Fruit fly (Drosophila melanogaster) whole organism, embryonic: ENCODE results near the gene CG11382.
A peak's percentile ranks its signal among the peaks of the same experiment; 100 is the strongest.

Experiments used
- Ada2b ChIP-seq: fragments of 200-800 bp; sonication (Bioruptor generic); IDR thresholded peaks from 2 replicates; pipeline ENCODE4 v1.3.6; 2022; ENCODE audit warnings: missing biosample characterization, missing genetic modification characterization
- Awh ChIP-seq: fragments of 200-800 bp; sonication (Bioruptor generic); IDR thresholded peaks from 2 replicates; pipeline ENCODE4, ENCODE4 v1.3.6; 2022; ENCODE audit warnings: missing biosample characterization, missing genetic modification characterization
- Blimp-1 ChIP-seq: fragments of 200-800 bp; sonication (Bioruptor generic); optimal IDR thresholded peaks from 3 replicates; lab custom pipeline; 2018; ENCODE audit warnings: missing biosample characterization, missing genetic modification characterization, mild to moderate bottlenecking, moderate library complexity, missing genetic modification reagents
- CG10462 ChIP-seq: fragments of 200-800 bp; sonication (Bioruptor generic); optimal IDR thresholded peaks from 2 replicates; lab custom pipeline; 2016; ENCODE audit warnings: missing biosample characterization, missing genetic modification characterization
- CG10543 ChIP-seq: fragments of 200-800 bp; sonication (Bioruptor generic); optimal IDR thresholded peaks from 3 replicates; lab custom pipeline; 2017; ENCODE audit warnings: missing biosample characterization, mild to moderate bottlenecking, missing genetic modification characterization, moderate library complexity
- CG10654 ChIP-seq: fragments of 200-800 bp; sonication (Bioruptor generic); optimal IDR thresholded peaks from 2 replicates; lab custom pipeline; 2016; ENCODE audit warnings: missing biosample characterization, missing genetic modification characterization
- CG11504 ChIP-seq: fragments of 200-800 bp; sonication (Bioruptor generic); optimal IDR thresholded peaks from 3 replicates; lab custom pipeline; 2019; ENCODE audit warnings: missing biosample characterization, mild to moderate bottlenecking, missing genetic modification characterization, moderate library complexity
- CG11560 ChIP-seq: fragments of 200-800 bp; sonication (Bioruptor generic); IDR thresholded peaks from 3 replicates; pipeline ENCODE4 v1.3.6; 2022; ENCODE audit warnings: missing biosample characterization, missing genetic modification characterization
- CG12391 ChIP-seq: fragments of 200-800 bp; sonication (Bioruptor generic); optimal IDR thresholded peaks from 3 replicates; lab custom pipeline; 2018; ENCODE audit warnings: missing biosample characterization, mild to moderate bottlenecking, missing genetic modification characterization, moderate library complexity
- CG14050 ChIP-seq: fragments of 200-800 bp; sonication (Bioruptor generic); IDR thresholded peaks from 3 replicates; pipeline ENCODE4 v1.3.6; 2022; ENCODE audit warnings: missing biosample characterization, missing genetic modification characterization
- CG17385 ChIP-seq: fragments of 200-800 bp; sonication (Bioruptor generic); optimal IDR thresholded peaks from 3 replicates; lab custom pipeline; 2018; ENCODE audit warnings: missing biosample characterization, mild to moderate bottlenecking, missing genetic modification characterization
- CG34376 ChIP-seq: fragments of 200-800 bp; sonication (Bioruptor generic); optimal IDR thresholded peaks from 2 replicates; lab custom pipeline; 2018; ENCODE audit warnings: missing biosample characterization, mild to moderate bottlenecking, missing genetic modification characterization
- CG6175 ChIP-seq: fragments of 200-800 bp; sonication (Bioruptor generic); IDR thresholded peaks from 3 replicates; pipeline ENCODE4 v1.3.6; 2022; ENCODE audit warnings: missing biosample characterization, missing genetic modification characterization
- CG6791 ChIP-seq: fragments of 200-800 bp; sonication (Bioruptor generic); IDR thresholded peaks from 3 replicates; pipeline ENCODE4 v1.3.6; 2022; ENCODE audit warnings: missing biosample characterization, missing genetic modification characterization; ENCODE audit not compliant: partially characterized antibody
- CG8388 ChIP-seq: fragments of 200-800 bp; sonication (Bioruptor generic); optimal IDR thresholded peaks from 2 replicates; lab custom pipeline; 2019; ENCODE audit warnings: missing biosample characterization, mild to moderate bottlenecking, missing genetic modification characterization, moderate library complexity
- CoRest ChIP-seq: fragments of 200-800 bp; sonication (Bioruptor generic); optimal IDR thresholded peaks from 3 replicates; lab custom pipeline; 2018; ENCODE audit warnings: missing biosample characterization, mild to moderate bottlenecking, missing genetic modification characterization, moderate library complexity
- D19A ChIP-seq: fragments of 200-800 bp; optimal IDR thresholded peaks from 3 replicates; lab custom pipeline; 2019; ENCODE audit warnings: missing biosample characterization, mild to moderate bottlenecking, missing genetic modification characterization, moderate library complexity
- D19B ChIP-seq: fragments of 200-800 bp; sonication (Bioruptor generic); optimal IDR thresholded peaks from 2 replicates; lab custom pipeline; 2017; ENCODE audit warnings: missing biosample characterization, mild to moderate bottlenecking, missing genetic modification characterization
- Dbx ChIP-seq: fragments of 200-800 bp; sonication (Bioruptor generic); IDR thresholded peaks from 3 replicates; pipeline ENCODE4 v1.3.6; 2022; ENCODE audit warnings: missing biosample characterization, missing genetic modification characterization
- Ets65A ChIP-seq: fragments of 200-800 bp; sonication (Bioruptor generic); peaks from one replicate; lab custom pipeline; 2016; ENCODE audit warnings: missing biosample characterization, missing genetic modification characterization
- GATAe ChIP-seq: fragments of 200-800 bp; sonication (Bioruptor generic); conservative IDR thresholded peaks from 2 replicates; pipeline ENCODE4 v1.3.6; 2022; ENCODE audit warnings: missing biosample characterization, missing genetic modification characterization
- Gug ChIP-seq: fragments of 200-800 bp; sonication (Bioruptor generic); IDR thresholded peaks from 4 replicates; pipeline ENCODE4 v1.3.6; 2022; ENCODE audit warnings: missing biosample characterization, missing genetic modification characterization
- Hey ChIP-seq: fragments of 200-800 bp; sonication (Bioruptor generic); optimal IDR thresholded peaks from 3 replicates; lab custom pipeline; 2018; ENCODE audit warnings: missing biosample characterization, mild to moderate bottlenecking, missing genetic modification characterization
- Hmr ChIP-seq: fragments of 200-800 bp; sonication (Bioruptor generic); optimal IDR thresholded peaks from 3 replicates; lab custom pipeline; 2017; ENCODE audit warnings: mild to moderate bottlenecking, missing biosample characterization, missing genetic modification reagents, missing genetic modification characterization
- Lim3 ChIP-seq: fragments of 200-800 bp; sonication (Bioruptor generic); IDR thresholded peaks from 2 replicates; pipeline ENCODE4 v1.3.6; 2022; ENCODE audit warnings: missing biosample characterization, missing genetic modification characterization
- Mad ChIP-seq: fragments of 200-800 bp; sonication (Bioruptor generic); optimal IDR thresholded peaks from 2 replicates; lab custom pipeline; 2016; ENCODE audit warnings: missing biosample characterization, missing genetic modification characterization
- Med ChIP-seq: fragments of 200-800 bp; sonication (Bioruptor generic); peaks from one replicate; lab custom pipeline; 2016; ENCODE audit warnings: missing biosample characterization, missing genetic modification characterization, mild to moderate bottlenecking, inconsistent platforms, moderate library complexity
- Meics ChIP-seq: fragments of 200-800 bp; sonication (Bioruptor generic); optimal IDR thresholded peaks from 2 replicates; lab custom pipeline; 2017; ENCODE audit warnings: missing biosample characterization, mild to moderate bottlenecking, missing genetic modification characterization
- Mrtf ChIP-seq: fragments of 200-800 bp; sonication (Bioruptor generic); IDR thresholded peaks from 3 replicates; pipeline ENCODE4 v1.3.6; 2022; ENCODE audit warnings: missing biosample characterization, missing genetic modification characterization
- Nf-YC ChIP-seq: fragments of 200-800 bp; optimal IDR thresholded peaks from 3 replicates; lab custom pipeline; 2019; ENCODE audit warnings: missing biosample characterization, mild to moderate bottlenecking, missing genetic modification characterization, moderate library complexity
- Rfx ChIP-seq: fragments of 200-800 bp; sonication (Bioruptor generic); IDR thresholded peaks from 2 replicates; pipeline ENCODE4 v1.3.6; 2022; ENCODE audit warnings: missing biosample characterization, missing genetic modification characterization
- Side ChIP-seq: fragments of 200-800 bp; sonication (Bioruptor generic); optimal IDR thresholded peaks from 2 replicates; lab custom pipeline; 2016; ENCODE audit warnings: missing biosample characterization, missing genetic modification characterization
- Sry-δ ChIP-seq: fragments of 200-800 bp; sonication (Bioruptor generic); optimal IDR thresholded peaks from 2 replicates; lab custom pipeline; 2016; ENCODE audit warnings: missing biosample characterization, missing genetic modification characterization
- chinmo ChIP-seq: fragments of 200-800 bp; sonication (Bioruptor generic); IDR thresholded peaks from 4 replicates; pipeline ENCODE4 v1.3.6; 2022; ENCODE audit warnings: missing biosample characterization, missing genetic modification characterization; ENCODE audit not compliant: partially characterized antibody
- danr ChIP-seq: fragments of 200-800 bp; sonication (Bioruptor generic); IDR thresholded peaks from 2 replicates; pipeline ENCODE4 v1.3.6; 2022; ENCODE audit warnings: missing biosample characterization, missing genetic modification characterization
- eve ChIP-seq, 2 experiments: fragments of >200 bp; optimal IDR thresholded peaks; 2 replicates each; lab custom pipeline; 2017; ENCODE audit warnings: missing biosample characterization in 2 of 2, missing genetic modification characterization in 2 of 2
- exex ChIP-seq: fragments of 200-800 bp; sonication (Bioruptor generic); optimal IDR thresholded peaks from 4 replicates; lab custom pipeline; 2018; ENCODE audit warnings: missing biosample characterization, mild to moderate bottlenecking, missing genetic modification characterization, moderate library complexity
- gem ChIP-seq: fragments of 200-800 bp; sonication (Bioruptor generic); optimal IDR thresholded peaks from 2 replicates; lab custom pipeline; 2019; ENCODE audit warnings: missing biosample characterization, mild to moderate bottlenecking, missing genetic modification characterization, moderate library complexity
- grn ChIP-seq: fragments of 200-800 bp; sonication (Bioruptor generic); optimal IDR thresholded peaks from 3 replicates; lab custom pipeline; 2017; ENCODE audit warnings: missing biosample characterization, missing genetic modification characterization
- lmd ChIP-seq: fragments of 200-800 bp; sonication (Bioruptor generic); IDR thresholded peaks from 2 replicates; pipeline ENCODE4 v1.3.6; 2022; ENCODE audit warnings: missing biosample characterization, missing genetic modification characterization
- mirr ChIP-seq: fragments of 200-800 bp; sonication (Bioruptor generic); optimal IDR thresholded peaks from 3 replicates; lab custom pipeline; 2018; ENCODE audit warnings: missing biosample characterization, mild to moderate bottlenecking, missing genetic modification characterization
- nerfin-2 ChIP-seq: fragments of 200-800 bp; sonication (Bioruptor generic); IDR thresholded peaks from 2 replicates; pipeline ENCODE4 v1.3.6; 2022; ENCODE audit warnings: missing biosample characterization, missing genetic modification characterization; ENCODE audit not compliant: partially characterized antibody
- p53 ChIP-seq: fragments of 200-800 bp; sonication (Bioruptor generic); optimal IDR thresholded peaks from 2 replicates; lab custom pipeline; 2016; ENCODE audit warnings: missing biosample characterization, missing genetic modification characterization
- pfk ChIP-seq: fragments of 200-800 bp; sonication (Bioruptor generic); optimal IDR thresholded peaks from 2 replicates; lab custom pipeline; 2018; ENCODE audit warnings: missing biosample characterization, mild to moderate bottlenecking, missing genetic modification characterization, moderate library complexity
- phol ChIP-seq: fragments of 200-800 bp; sonication (Bioruptor generic); optimal IDR thresholded peaks from 3 replicates; lab custom pipeline; 2018; ENCODE audit warnings: missing biosample characterization, mild to moderate bottlenecking, missing genetic modification characterization, moderate library complexity
- prd ChIP-seq, 3 experiments: fragments of >200 bp in 2 of 3; fragments of 200-800 bp in 1 of 3; sonication (Bioruptor generic) in 1 of 3; optimal IDR thresholded peaks in 2 of 3; IDR thresholded peaks in 1 of 3; 2 replicates in 2 of 3; 3 replicates in 1 of 3; pipeline versions ENCODE4 v1.3.6 to Lab custom; 2017 to 2022; ENCODE audit warnings: missing biosample characterization in 1 of 3, missing genetic modification characterization in 1 of 3
- row ChIP-seq: fragments of 200-800 bp; sonication (Bioruptor generic); IDR thresholded peaks from 3 replicates; pipeline ENCODE4 v1.3.6; 2022; ENCODE audit warnings: missing biosample characterization, missing genetic modification characterization
- sens ChIP-seq: fragments of 200-800 bp; sonication (Bioruptor generic); peaks from one replicate; lab custom pipeline; 2016; ENCODE audit warnings: missing biosample characterization, missing genetic modification characterization
- unpg ChIP-seq: fragments of 200-800 bp; sonication (Bioruptor generic); optimal IDR thresholded peaks from 3 replicates; lab custom pipeline; 2018; ENCODE audit warnings: missing biosample characterization, mild to moderate bottlenecking, missing genetic modification characterization, moderate library complexity
- yki ChIP-seq: fragments of >200 bp; optimal IDR thresholded peaks from 3 replicates; lab custom pipeline; 2018

The CG11382 gene

dm6 chrX:1256131-1256530 is 46.4 kb downstream of the CG11382 start (continued):
- TF ChIP-seq Sry-δ (GFP tag; lab: Kevin White, UChicago) = no peak
- TF ChIP-seq eve (GFP tag; optimal IDR thresholded peaks at IDR 0.05; lab: Kevin White, UChicago) = no peak
- peak; percentile 47; the same call in 2 of the 3 replicates for TF ChIP-seq row (GFP tag; lab: Robert Waterston, UW)
- TF ChIP-seq D19A (tag; lab: Kevin White, UChicago) = peak; percentile 89
- TF ChIP-seq Meics (GFP tag; lab: Kevin White, UChicago) = peak; percentile 7
- peak; percentile 3 for TF ChIP-seq Blimp-1 (GFP tag; lab: Kevin White, UChicago)
- no peak for TF ChIP-seq yki (lab: Kevin White, UChicago)
- TF ChIP-seq nerfin-2 = no peak
- TF ChIP-seq CG6791 (GFP tag; lab: Robert Waterston, UW) = no peak
- peak; percentile 41 for TF ChIP-seq gem (tag; lab: Kevin White, UChicago)
- TF ChIP-seq CG12391 (tag; lab: Kevin White, UChicago) = peak; percentile 8
- TF ChIP-seq unpg (GFP tag; lab: Kevin White, UChicago) = peak; percentile 1
- TF ChIP-seq CG11560 (tag; lab: Robert Waterston, UW) = no peak
- TF ChIP-seq prd (optimal IDR thresholded peaks at IDR 0.05; lab: Kevin White, UChicago) = no peak
- TF ChIP-seq prd (GFP tag; IDR thresholded peaks at IDR 0.05; lab: Robert Waterston, UW) = 0 out of 3 replicates have a peak, but pooled peaks have one; percentile 4
- TF ChIP-seq Rfx (GFP tag; lab: Robert Waterston, UW) = 0 out of 2 replicates have a peak, but pooled peaks have one; percentile 10
- no peak for TF ChIP-seq CG10462
- TF ChIP-seq p53 (GFP tag; lab: Kevin White, UChicago) = no peak
- peak; percentile 76 for TF ChIP-seq Med
- peak; percentile 79 for TF ChIP-seq Ets65A
- peak; percentile 45 for TF ChIP-seq CG11504 (tag; lab: Kevin White, UChicago)
- TF ChIP-seq CG8388 (GFP tag; lab: Kevin White, UChicago) = no peak
- TF ChIP-seq sens (GFP tag; lab: Kevin White, UChicago) = peak; percentile 50
- peak; percentile 35; the same call in 1 of the 2 replicates for TF ChIP-seq lmd
- TF ChIP-seq CG17385 (GFP tag; lab: Kevin White, UChicago) = no peak
- TF ChIP-seq Mad (GFP tag; lab: Kevin White, UChicago) = no peak
- TF ChIP-seq Side (GFP tag; lab: Kevin White, UChicago) = no peak
- no peak for TF ChIP-seq CG10654 (GFP tag; lab: Kevin White, UChicago)
- no peak for TF ChIP-seq Mrtf (GFP tag; lab: Robert Waterston, UW)
- peak; percentile 13 for TF ChIP-seq Hmr (GFP tag; lab: Kevin White, UChicago)
- TF ChIP-seq Ada2b = no peak
- TF ChIP-seq CoRest (tag; lab: Kevin White, UChicago) = peak; percentile 17
- TF ChIP-seq phol = peak; percentile 30
- no peak for TF ChIP-seq danr

- TF ChIP-seq D19B (peak; percentile 19), Hmr (GFP tag; lab: Kevin White, UChicago) (peak; percentile 38), Awh (GFP tag; lab: Robert Waterston, UW) (no peak), exex (tag; lab: Kevin White, UChicago) (peak; percentile 91), CG34376 (peak; percentile 2), Nf-YC (peak; percentile 36), Lim3 (GFP tag; lab: Robert Waterston, UW) (0 out of 2 replicates have a peak, but pooled peaks have one; percentile 9), Gug (GFP tag; lab: Robert Waterston, UW) (no peak), CG6175 (GFP tag; lab: Robert Waterston, UW) (0 out of 3 replicates have a peak, but pooled peaks have one; percentile 38), chinmo (GFP tag; lab: Robert Waterston, UW) (peak; percentile 78; the same call in 1 of the 4 replicates), CG14050 (GFP tag; lab: Robert Waterston, UW) (no peak), Hey (tag; lab: Kevin White, UChicago) (peak; percentile 54), GATAe (GFP tag; lab: Robert Waterston, UW) (peak; percentile 57; the same call in 1 of the 2 replicates), mirr (GFP tag; lab: Kevin White, UChicago) (peak; percentile 77), pfk (GFP tag; lab: Kevin White, UChicago) (no peak), grn (peak; percentile 57), Med (peak; percentile 12), Dbx (GFP tag; lab: Robert Waterston, UW) (0 out of 3 replicates have a peak, but pooled peaks have one; percentile 12), CG10543 (GFP tag; lab: Kevin White, UChicago) (peak; percentile 26)
Observed at dm6 chrX:1256742-1257441, 47.1 kb downstream of the CG11382 start.
